Fruit fly (Drosophila melanogaster): Measurements from ENCODE around the gene Usp12-46.

Usp12-46 gene

dm6 chr3R:22752929-22753328, 2.2 kb downstream of the Usp12-46 start (continued):
- no peak for TF ChIP-seq HmgZ (tag; optimal IDR thresholded peaks at IDR 0.05)
- TF ChIP-seq sd (tag; optimal IDR thresholded peaks at IDR 0.05): no peak
- 0 out of 3 replicates have a peak, but pooled peaks have one; percentile 29 for TF ChIP-seq CG2199 (GFP tag; IDR thresholded peaks at IDR 0.05)
- TF ChIP-seq nmo (GFP tag; optimal IDR thresholded peaks at IDR 0.05): no peak
- TF ChIP-seq so (GFP tag; IDR thresholded peaks at IDR 0.05): no peak
- peak; percentile 96 for TF ChIP-seq CG15514 (GFP tag; optimal IDR thresholded peaks at IDR 0.05)
- peak in 1 of 2 experiments; percentile 38 for TF ChIP-seq Trl (optimal IDR thresholded peaks at IDR 0.05)
- no peak for TF ChIP-seq Trl (GFP tag; optimal IDR thresholded peaks at IDR 0.05)
- TF ChIP-seq onecut (GFP tag; IDR thresholded peaks at IDR 0.05): 0 out of 2 replicates have a peak, but pooled peaks have one; percentile 28
- TF ChIP-seq ci (GFP tag; IDR thresholded peaks at IDR 0.05): 0 out of 3 replicates have a peak, but pooled peaks have one; percentile 9
- no peak for TF ChIP-seq Vsx1 (GFP tag; optimal IDR thresholded peaks at IDR 0.05)
- no peak for TF ChIP-seq dmrt11E (tag; optimal IDR thresholded peaks at IDR 0.05)
- no peak for TF ChIP-seq Oli (tag; optimal IDR thresholded peaks at IDR 0.05)
- no peak for TF ChIP-seq Dbx (GFP tag; IDR thresholded peaks at IDR 0.05)
- no peak for TF ChIP-seq grau (tag; optimal IDR thresholded peaks at IDR 0.05)
- TF ChIP-seq NK7.1 (GFP tag; optimal IDR thresholded peaks at IDR 0.05): no peak
- peak; percentile 73 for TF ChIP-seq CG7928 (GFP tag; optimal IDR thresholded peaks at IDR 0.05)
- peak; percentile 11 for TF ChIP-seq Deaf1 (tag; optimal IDR thresholded peaks at IDR 0.05)
- TF ChIP-seq z (GFP tag; IDR thresholded peaks at IDR 0.05): peak; percentile 37; the same call in 1 of the 3 replicates

- TF ChIP-seq cwo (GFP tag; optimal IDR thresholded peaks at IDR 0.05) (peak; percentile 53), so (GFP tag; IDR thresholded peaks at IDR 0.05) (peak; percentile 65; the same call in 1 of the 3 replicates), CG12942 (GFP tag; optimal IDR thresholded peaks at IDR 0.05) (no peak), ERR (GFP tag; optimal IDR thresholded peaks at IDR 0.05) (no peak), Atf6 (GFP tag; IDR thresholded peaks at IDR 0.05) (no peak), cato (GFP tag; optimal IDR thresholded peaks at IDR 0.05; ENCODE audit: borderline replicate concordance) (no peak), da (GFP tag; optimal IDR thresholded peaks at IDR 0.05) (no peak), Meics (GFP tag; optimal IDR thresholded peaks at IDR 0.05) (no peak), CG42726 (GFP tag; IDR thresholded peaks at IDR 0.05; ENCODE audit: partially characterized antibody) (0 out of 2 replicates have a peak, but pooled peaks have one; percentile 32), cg (GFP tag; optimal IDR thresholded peaks at IDR 0.05) (peak; percentile 74), Deaf1 (tag; optimal IDR thresholded peaks at IDR 0.05) (peak; percentile 90), Xbp1 (GFP tag; optimal IDR thresholded peaks at IDR 0.05) (no peak), HLH54F (GFP tag; optimal IDR thresholded peaks at IDR 0.05) (no peak), CG17361 (GFP tag; IDR thresholded peaks at IDR 0.05) (no peak), Spps (tag; optimal IDR thresholded peaks at IDR 0.05) (no peak), unc-4 (GFP tag; IDR thresholded peaks at IDR 0.05; ENCODE audit: partially characterized antibody) (no peak), Hr78 (GFP tag; optimal IDR thresholded peaks at IDR 0.05) (peak in 1 of 2 experiments; percentile 25), Myb (GFP tag; optimal IDR thresholded peaks at IDR 0.05) (no peak), chinmo (GFP tag; IDR thresholded peaks at IDR 0.05; ENCODE audit: partially characterized antibody) (peak; percentile 98), Max (GFP tag; optimal IDR thresholded peaks at IDR 0.05) (no peak), otp (GFP tag; IDR thresholded peaks at IDR 0.05) (no peak), CG2199 (GFP tag; IDR thresholded peaks at IDR 0.05) (0 out of 3 replicates have a peak, but pooled peaks have one; percentile 65), mirr (GFP tag; optimal IDR thresholded peaks at IDR 0.05) (peak; percentile 70), sd (tag; optimal IDR thresholded peaks at IDR 0.05) (peak; percentile 85), Sox100B (GFP tag; optimal IDR thresholded peaks at IDR 0.05) (no peak), CG12769 (tag; optimal IDR thresholded peaks at IDR 0.05) (peak; percentile 27), CG4730 (GFP tag; IDR thresholded peaks at IDR 0.05) (no peak), insv (GFP tag; optimal IDR thresholded peaks at IDR 0.05) (no peak), zfh2 (GFP tag; optimal IDR thresholded peaks at IDR 0.05) (no peak), CG34376 (GFP tag; optimal IDR thresholded peaks at IDR 0.05) (peak; percentile 62), ATbp (GFP tag; optimal IDR thresholded peaks at IDR 0.05) (no peak), Nf-YB (GFP tag; optimal IDR thresholded peaks at IDR 0.05) (no peak), pros (GFP tag; optimal IDR thresholded peaks at IDR 0.05) (peak; percentile 1), CG8359 (GFP tag; optimal IDR thresholded peaks at IDR 0.05; ENCODE audit: borderline replicate concordance) (no peak), br (optimal IDR thresholded peaks at IDR 0.05) (no peak)
Observed at dm6 chr3R:22753600-22753894, 2.8 kb downstream of the Usp12-46 start.

Data from whole organism, embryonic.